Fruit fly (Drosophila melanogaster) whole organism, embryonic: ENCODE measurements around the gene CG13457.

Experiments used
- CG10462 ChIP-seq: fragments of 200-800 bp; sonication (Bioruptor generic); optimal IDR thresholded peaks from 2 replicates; lab custom pipeline; 2016; ENCODE audit warnings: missing biosample characterization, missing genetic modification characterization
- CG10543 ChIP-seq: fragments of 200-800 bp; sonication (Bioruptor generic); optimal IDR thresholded peaks from 3 replicates; lab custom pipeline; 2017; ENCODE audit warnings: missing biosample characterization, mild to moderate bottlenecking, missing genetic modification characterization, moderate library complexity
- CG12071 ChIP-seq: fragments of 200-800 bp; sonication (Bioruptor generic); optimal IDR thresholded peaks from 3 replicates; lab custom pipeline; 2018; ENCODE audit warnings: missing biosample characterization, mild to moderate bottlenecking, missing genetic modification characterization
- CG12155 ChIP-seq: fragments of 200-800 bp; sonication (Bioruptor generic); optimal IDR thresholded peaks from 3 replicates; lab custom pipeline; 2016; ENCODE audit warnings: missing biosample characterization, missing genetic modification characterization
- CG12236 ChIP-seq: fragments of 200-800 bp; sonication (Bioruptor generic); optimal IDR thresholded peaks from 2 replicates; lab custom pipeline; 2016; ENCODE audit warnings: missing biosample characterization, missing genetic modification characterization
- CG12391 ChIP-seq: fragments of 200-800 bp; sonication (Bioruptor generic); optimal IDR thresholded peaks from 3 replicates; lab custom pipeline; 2018; ENCODE audit warnings: missing biosample characterization, mild to moderate bottlenecking, missing genetic modification characterization, moderate library complexity
- CG17359 ChIP-seq: fragments of 200-800 bp; sonication (Bioruptor generic); optimal IDR thresholded peaks from 3 replicates; lab custom pipeline; 2018; ENCODE audit warnings: missing biosample characterization, mild to moderate bottlenecking, missing genetic modification characterization, moderate library complexity
- CG17385 ChIP-seq: fragments of 200-800 bp; sonication (Bioruptor generic); optimal IDR thresholded peaks from 3 replicates; lab custom pipeline; 2018; ENCODE audit warnings: missing biosample characterization, mild to moderate bottlenecking, missing genetic modification characterization
- CG18764 ChIP-seq: fragments of 200-800 bp; sonication (Bioruptor generic); optimal IDR thresholded peaks from 3 replicates; lab custom pipeline; 2016; ENCODE audit warnings: missing biosample characterization, missing genetic modification characterization
- CG32532 ChIP-seq: fragments of 200-800 bp; sonication (Bioruptor generic); IDR thresholded peaks from 2 replicates; pipeline ENCODE4 v1.3.6; 2022; ENCODE audit warnings: missing biosample characterization, missing genetic modification characterization
- CG33213 ChIP-seq: fragments of 200-800 bp; sonication (Bioruptor generic); optimal IDR thresholded peaks from 3 replicates; lab custom pipeline; 2016; ENCODE audit warnings: missing biosample characterization, missing genetic modification characterization
- CG4282 ChIP-seq: fragments of 200-800 bp; sonication (Bioruptor generic); optimal IDR thresholded peaks from 2 replicates; lab custom pipeline; 2016; ENCODE audit warnings: missing biosample characterization, missing genetic modification characterization
- CG4617 ChIP-seq: fragments of 200-800 bp; sonication (Bioruptor generic); optimal IDR thresholded peaks from 3 replicates; lab custom pipeline; 2016; ENCODE audit warnings: missing biosample characterization, missing genetic modification characterization, borderline replicate concordance
- CG4707 ChIP-seq: fragments of 200-800 bp; sonication (Bioruptor generic); optimal IDR thresholded peaks from 2 replicates; lab custom pipeline; 2018; ENCODE audit warnings: missing biosample characterization, mild to moderate bottlenecking, missing genetic modification characterization, moderate library complexity
- CG8281 ChIP-seq: fragments of 200-800 bp; sonication (Bioruptor generic); optimal IDR thresholded peaks from 2 replicates; lab custom pipeline; 2018; ENCODE audit warnings: missing biosample characterization, mild to moderate bottlenecking, missing genetic modification characterization, moderate library complexity
- CG9932 ChIP-seq: fragments of 200-800 bp; sonication (Bioruptor generic); IDR thresholded peaks from 2 replicates; pipeline ENCODE4 v1.3.6; 2022; ENCODE audit warnings: missing biosample characterization, missing genetic modification characterization
- CrebB ChIP-seq: fragments of 200-800 bp; sonication (Bioruptor generic); optimal IDR thresholded peaks from 3 replicates; lab custom pipeline; 2018; ENCODE audit warnings: missing biosample characterization, mild to moderate bottlenecking, missing genetic modification characterization
- Dek ChIP-seq: fragments of 200-800 bp; sonication (Bioruptor generic); optimal IDR thresholded peaks from 3 replicates; lab custom pipeline; 2019; ENCODE audit warnings: missing biosample characterization, mild to moderate bottlenecking, missing genetic modification characterization, moderate library complexity
- Dfd ChIP-seq, 2 experiments: fragments of >200 bp; optimal IDR thresholded peaks; 2 replicates each; lab custom pipeline; 2017; ENCODE audit warnings: missing biosample characterization in 2 of 2, missing genetic modification characterization in 2 of 2
- GATAe ChIP-seq: fragments of 200-800 bp; sonication (Bioruptor generic); conservative IDR thresholded peaks from 2 replicates; pipeline ENCODE4 v1.3.6; 2022; ENCODE audit warnings: missing biosample characterization, missing genetic modification characterization
- H2.0 ChIP-seq: fragments of 200-800 bp; sonication (Bioruptor generic); IDR thresholded peaks from 2 replicates; pipeline ENCODE4 v1.3.6; 2022; ENCODE audit warnings: missing biosample characterization, missing genetic modification characterization
- HLH3B ChIP-seq: fragments of 200-800 bp; sonication (Bioruptor generic); IDR thresholded peaks from 2 replicates; pipeline ENCODE4 v1.3.6; 2022; ENCODE audit warnings: missing biosample characterization, missing genetic modification characterization
- Hr51 ChIP-seq, 2 experiments: fragments of 200-800 bp; sonication (Bioruptor generic); optimal IDR thresholded peaks; 2 replicates in 1 of 2; 3 replicates in 1 of 2; lab custom pipeline; 2016 to 2018; ENCODE audit warnings: missing biosample characterization in 2 of 2, missing genetic modification characterization in 2 of 2, mild to moderate bottlenecking in 1 of 2, moderate library complexity in 1 of 2
- Lim3 ChIP-seq: fragments of 200-800 bp; sonication (Bioruptor generic); IDR thresholded peaks from 2 replicates; pipeline ENCODE4 v1.3.6; 2022; ENCODE audit warnings: missing biosample characterization, missing genetic modification characterization
- Mrtf ChIP-seq: fragments of 200-800 bp; sonication (Bioruptor generic); IDR thresholded peaks from 3 replicates; pipeline ENCODE4 v1.3.6; 2022; ENCODE audit warnings: missing biosample characterization, missing genetic modification characterization
- NfI ChIP-seq: fragments of 200-800 bp; sonication (Bioruptor generic); optimal IDR thresholded peaks from 3 replicates; lab custom pipeline; 2018; ENCODE audit warnings: missing biosample characterization, mild to moderate bottlenecking, missing genetic modification characterization, moderate library complexity
- Ptx1 ChIP-seq: fragments of 200-800 bp; sonication (Bioruptor generic); IDR thresholded peaks from 2 replicates; pipeline ENCODE4 v1.3.6; 2022; ENCODE audit warnings: missing biosample characterization, missing genetic modification characterization
- Sry-δ ChIP-seq: fragments of 200-800 bp; sonication (Bioruptor generic); optimal IDR thresholded peaks from 2 replicates; lab custom pipeline; 2016; ENCODE audit warnings: missing biosample characterization, missing genetic modification characterization
- Trl ChIP-seq, 3 experiments: fragments of >200 bp in 2 of 3; fragments of 200-800 bp in 1 of 3; sonication (Bioruptor generic) in 1 of 3; optimal IDR thresholded peaks; 2 replicates in 1 of 3; 3 replicates in 2 of 3; lab custom pipeline; 2016 to 2017; ENCODE audit warnings: missing biosample characterization in 1 of 3, missing genetic modification characterization in 1 of 3
- ab ChIP-seq: fragments of 200-800 bp; sonication (Bioruptor generic); optimal IDR thresholded peaks from 2 replicates; lab custom pipeline; 2016; ENCODE audit warnings: missing biosample characterization, missing genetic modification characterization
- az2 ChIP-seq: fragments of 200-800 bp; sonication (Bioruptor generic); optimal IDR thresholded peaks from 3 replicates; lab custom pipeline; 2016; ENCODE audit warnings: missing biosample characterization, missing genetic modification characterization
- crp ChIP-seq, 2 experiments: fragments of 200-800 bp; sonication (Bioruptor generic); optimal IDR thresholded peaks; 2 replicates in 1 of 2; 3 replicates in 1 of 2; lab custom pipeline; 2017; ENCODE audit warnings: missing biosample characterization in 2 of 2, missing genetic modification characterization in 2 of 2, mild to moderate bottlenecking in 1 of 2, moderate library complexity in 1 of 2
- danr ChIP-seq: fragments of 200-800 bp; sonication (Bioruptor generic); IDR thresholded peaks from 2 replicates; pipeline ENCODE4 v1.3.6; 2022; ENCODE audit warnings: missing biosample characterization, missing genetic modification characterization
- disco-r ChIP-seq: fragments of 200-800 bp; sonication (Bioruptor generic); optimal IDR thresholded peaks from 2 replicates; lab custom pipeline; 2016; ENCODE audit warnings: missing biosample characterization, missing genetic modification characterization
- ewg ChIP-seq: fragments of 200-800 bp; sonication (Bioruptor generic); optimal IDR thresholded peaks from 3 replicates; lab custom pipeline; 2017; ENCODE audit warnings: mild to moderate bottlenecking, missing biosample characterization, missing genetic modification reagents, missing genetic modification characterization
- insv ChIP-seq, 2 experiments: fragments of 200-800 bp; sonication (Bioruptor generic); optimal IDR thresholded peaks; 3 replicates each; lab custom pipeline; 2016 to 2018; ENCODE audit warnings: missing biosample characterization in 2 of 2, missing genetic modification characterization in 2 of 2
- ken ChIP-seq: fragments of 200-800 bp; sonication (Bioruptor generic); IDR thresholded peaks from 3 replicates; pipeline ENCODE4 v1.3.6; 2022; ENCODE audit warnings: missing biosample characterization, missing genetic modification characterization
- nmo ChIP-seq: fragments of 200-800 bp; sonication (Bioruptor generic); optimal IDR thresholded peaks from 2 replicates; lab custom pipeline; 2018; ENCODE audit warnings: missing biosample characterization, mild to moderate bottlenecking, missing genetic modification characterization, moderate library complexity
- pita ChIP-seq: fragments of 200-800 bp; sonication (Bioruptor generic); optimal IDR thresholded peaks from 2 replicates; lab custom pipeline; 2017; ENCODE audit warnings: missing biosample characterization, mild to moderate bottlenecking, missing genetic modification characterization
- pros ChIP-seq: fragments of 200-800 bp; sonication (Bioruptor generic); optimal IDR thresholded peaks from 3 replicates; lab custom pipeline; 2019; ENCODE audit warnings: missing biosample characterization, mild to moderate bottlenecking, missing genetic modification characterization, moderate library complexity
- sc ChIP-seq, 3 experiments: fragments of >200 bp in 2 of 3; fragments of 200-800 bp in 1 of 3; sonication (Bioruptor generic) in 1 of 3; optimal IDR thresholded peaks; 2 replicates in 2 of 3; 3 replicates in 1 of 3; lab custom pipeline; 2017; ENCODE audit warnings: mild to moderate bottlenecking in 1 of 3, missing biosample characterization in 1 of 3, missing genetic modification characterization in 1 of 3, missing genetic modification reagents in 1 of 3
- schlank ChIP-seq: fragments of 200-800 bp; sonication (Bioruptor generic); optimal IDR thresholded peaks from 2 replicates; lab custom pipeline; 2018; ENCODE audit warnings: missing biosample characterization, mild to moderate bottlenecking, missing genetic modification characterization
- sd ChIP-seq: fragments of 200-800 bp; sonication (Bioruptor generic); optimal IDR thresholded peaks from 3 replicates; lab custom pipeline; 2018; ENCODE audit warnings: missing biosample characterization, mild to moderate bottlenecking, missing genetic modification characterization, moderate library complexity
- seq ChIP-seq: fragments of 200-800 bp; sonication (Bioruptor generic); IDR thresholded peaks from 2 replicates; pipeline ENCODE4 v1.3.6; 2022; ENCODE audit warnings: missing biosample characterization, missing genetic modification characterization
- sqz ChIP-seq: fragments of 200-800 bp; sonication (Bioruptor generic); optimal IDR thresholded peaks from 3 replicates; lab custom pipeline; 2018; ENCODE audit warnings: missing biosample characterization, mild to moderate bottlenecking, missing genetic modification characterization
- sr ChIP-seq: fragments of 200-800 bp; sonication (Bioruptor generic); IDR thresholded peaks from 3 replicates; pipeline ENCODE4 v1.3.6; 2022; ENCODE audit warnings: missing biosample characterization, missing genetic modification characterization
- stwl ChIP-seq: fragments of 200-800 bp; sonication (Bioruptor generic); optimal IDR thresholded peaks from 3 replicates; lab custom pipeline; 2018; ENCODE audit warnings: missing biosample characterization, mild to moderate bottlenecking, missing genetic modification characterization, moderate library complexity
- vnd ChIP-seq: fragments of 200-800 bp; sonication (Bioruptor generic); IDR thresholded peaks from 3 replicates; pipeline ENCODE4 v1.3.6; 2022; ENCODE audit warnings: missing biosample characterization, missing genetic modification characterization; ENCODE audit not compliant: partially characterized antibody

The CG13457 gene

DNA sequence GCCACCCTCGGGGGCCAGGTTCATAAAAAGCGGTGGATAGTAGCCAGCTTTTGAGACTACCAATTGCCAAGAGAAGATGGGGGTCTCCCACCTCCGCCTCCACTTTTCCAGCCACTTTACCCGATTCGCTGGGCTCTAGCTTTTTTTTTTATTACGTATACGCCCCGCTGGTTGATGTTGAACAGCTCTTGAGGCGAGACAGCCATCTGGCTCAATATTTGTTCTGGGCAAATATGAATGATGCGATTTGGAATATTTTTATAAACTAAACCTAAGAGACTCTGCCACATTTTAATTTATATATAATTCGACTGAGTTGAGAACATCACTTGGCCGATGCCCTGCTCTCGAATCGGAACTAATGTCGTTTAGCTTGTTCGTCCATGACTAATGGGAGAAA, 18.9 kb upstream of the CG13457 start (continued):
- TF ChIP-seq NfI (GFP tag; lab: Kevin White, UChicago) = no peak
- no peak for TF ChIP-seq sc (optimal IDR thresholded peaks at IDR 0.05; lab: Kevin White, UChicago)
- no peak for TF ChIP-seq sc (GFP tag; optimal IDR thresholded peaks at IDR 0.05; lab: Kevin White, UChicago)
- no peak for TF ChIP-seq Ptx1
- TF ChIP-seq stwl (tag; lab: Kevin White, UChicago) = no peak
- TF ChIP-seq schlank = peak; percentile 0
- no peak for TF ChIP-seq CG32532 (GFP tag; lab: Robert Waterston, UW)
- no peak for TF ChIP-seq CG10543 (GFP tag; lab: Kevin White, UChicago)
- no peak for TF ChIP-seq HLH3B
- TF ChIP-seq H2.0 (GFP tag; lab: Robert Waterston, UW) = no peak
- no peak for TF ChIP-seq CrebB (tag; lab: Kevin White, UChicago)

DNA sequence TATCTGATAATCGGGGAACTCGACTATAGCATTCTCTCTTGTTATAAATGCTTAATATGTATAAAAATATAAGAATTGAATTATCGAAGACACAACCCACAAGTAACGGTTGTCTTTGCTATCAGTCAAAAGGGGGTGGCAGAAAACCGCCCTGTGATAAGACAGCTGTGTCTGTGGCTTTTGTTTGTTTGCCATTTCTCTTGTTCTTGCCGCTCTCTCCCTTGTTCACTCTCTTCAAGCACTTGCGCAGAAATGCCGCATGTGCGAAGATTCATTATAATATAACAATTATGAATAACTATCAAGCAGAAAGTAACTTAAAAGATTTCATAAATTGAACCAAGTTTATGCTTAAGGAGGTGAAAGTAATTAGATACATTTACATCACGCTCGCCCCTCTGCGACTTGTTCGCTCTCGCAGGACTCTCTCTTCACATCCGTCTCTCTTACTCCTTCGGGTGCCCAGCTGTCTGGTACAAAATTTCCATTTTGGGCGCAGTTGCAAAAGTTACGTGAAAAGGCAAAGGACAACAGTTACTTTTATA, 15.5 kb upstream of the CG13457 start, which contains the start of gene FucTA:
Gene FucTA, plus strand, starts transcription at position 495 of the 545 bp plus-strand sequence.
- TF ChIP-seq ewg (GFP tag; lab: Kevin White, UChicago) (peak; percentile 81), Lim3 (GFP tag; lab: Robert Waterston, UW) (no peak), seq (GFP tag; lab: Robert Waterston, UW) (peak; percentile 63), CG10462 (GFP tag; lab: Kevin White, UChicago) (no peak), nmo (GFP tag; lab: Kevin White, UChicago) (no peak), pita (GFP tag; lab: Kevin White, UChicago) (peak; percentile 30), CG8281 (tag; lab: Kevin White, UChicago) (no peak), pros (GFP tag; lab: Kevin White, UChicago) (peak; percentile 60), insv (GFP tag; optimal IDR thresholded peaks at IDR 0.05; lab: Kevin White, UChicago) (no peak), CG9932 (no peak), Hr51 (GFP tag; optimal IDR thresholded peaks at IDR 0.05; lab: Kevin White, UChicago) (peak in 1 of 2 experiments; percentile 30), CG4707 (no peak), CG12071 (GFP tag; lab: Kevin White, UChicago) (no peak), vnd (GFP tag; lab: Robert Waterston, UW) (no peak), Mrtf (GFP tag; lab: Robert Waterston, UW) (no peak), disco-r (GFP tag; lab: Kevin White, UChicago) (no peak), az2 (GFP tag; lab: Kevin White, UChicago) (no peak), danr (GFP tag; lab: Robert Waterston, UW) (no peak), CG12155 (no peak), CG17385 (GFP tag; lab: Kevin White, UChicago) (peak; percentile 50), Dek (no peak), Dfd (GFP tag; optimal IDR thresholded peaks at IDR 0.05; lab: Kevin White, UChicago) (no peak), CG12236 (no peak), ken (GFP tag; lab: Robert Waterston, UW) (no peak), CG10543 (GFP tag; lab: Kevin White, UChicago) (no peak), sr (GFP tag; lab: Robert Waterston, UW) (no peak), CG12391 (tag; lab: Kevin White, UChicago) (no peak), Sry-δ (GFP tag; lab: Kevin White, UChicago) (no peak), CG17359 (tag; lab: Kevin White, UChicago) (no peak), CG33213 (GFP tag; lab: Kevin White, UChicago) (no peak), CG18764 (GFP tag; lab: Kevin White, UChicago) (no peak), Trl (optimal IDR thresholded peaks at IDR 0.05; lab: Kevin White, UChicago) (peak; percentile 38 to 66), Trl (GFP tag; optimal IDR thresholded peaks at IDR 0.05; lab: Kevin White, UChicago) (no peak), crp (GFP tag; optimal IDR thresholded peaks at IDR 0.05; lab: Kevin White, UChicago) (peak in 1 of 2 experiments; percentile 44), GATAe (GFP tag; lab: Robert Waterston, UW) (no peak), CG4617 (no peak), ab (no peak), sqz (GFP tag; lab: Kevin White, UChicago) (no peak), HLH3B (no peak), CG4282 (GFP tag; lab: Kevin White, UChicago) (no peak), sd (tag; lab: Kevin White, UChicago) (no peak)
